Fruit fly (Drosophila melanogaster): ENCODE measurements around the gene CG12522.

- no peak for TF ChIP-seq insv (optimal IDR thresholded peaks at IDR 0.05)
- no peak for TF ChIP-seq Sin3A (optimal IDR thresholded peaks at IDR 0.05)
- TF ChIP-seq ttk (optimal IDR thresholded peaks at IDR 0.05) = no peak
- TF ChIP-seq psq (optimal IDR thresholded peaks at IDR 0.05) = no peak
Measured at dm6 chr3L:11102930-11103329, 5.1 kb upstream of the CG12522 start, which contains the start of gene Elo68alpha.
